Worm (Caenorhabditis elegans): ENCODE measurements around the gene Y57G11B.3.

Gene Y57G11B.3

ce11 chrIV:14611892-14612497 lies 37.8 kb upstream of the Y57G11B.3 start:
- TF ChIP-seq ceh-32 (tag; optimal IDR thresholded peaks at IDR 0.05; ENCODE audit: poor library complexity) = no peak
- TF ChIP-seq mxl-2 (GFP tag; conservative IDR thresholded peaks at IDR 0.05) = no peak
- TF ChIP-seq vab-7 (GFP tag; IDR thresholded peaks at IDR 0.05) = no peak
- peak; percentile 81 for TF ChIP-seq hlh-30 (tag; optimal IDR thresholded peaks at IDR 0.05; ENCODE audit: insufficient read depth)
- no peak for TF ChIP-seq T20F7.1 (GFP tag; optimal IDR thresholded peaks at IDR 0.05)
- TF ChIP-seq nhr-25 (tag; optimal IDR thresholded peaks at IDR 0.05; ENCODE audit: borderline replicate concordance, insufficient read depth) = peak; percentile 53
- no peak for TF ChIP-seq nhr-41 (GFP tag; IDR thresholded peaks at IDR 0.05)
- TF ChIP-seq dpl-1 (GFP tag; optimal IDR thresholded peaks at IDR 0.05) = no peak
- no peak for TF ChIP-seq egl-43 (GFP tag; IDR thresholded peaks at IDR 0.05)
- TF ChIP-seq unc-62 (GFP tag; optimal IDR thresholded peaks at IDR 0.05 in 1 of 2) = peak in 1 of 2 experiments; percentile 95
- TF ChIP-seq unc-62 (tag; optimal IDR thresholded peaks at IDR 0.05) = no peak
- TF ChIP-seq sdz-12 (GFP tag; optimal IDR thresholded peaks at IDR 0.05) = no peak
- no peak for TF ChIP-seq F49E8.2 (tag; optimal IDR thresholded peaks at IDR 0.05; ENCODE audit: borderline replicate concordance)
- no peak for TF ChIP-seq madf-9 (GFP tag; conservative IDR thresholded peaks at IDR 0.05)
- no peak for TF ChIP-seq lsy-2 (tag; optimal IDR thresholded peaks at IDR 0.05)
- TF ChIP-seq mxl-3 (GFP tag; optimal IDR thresholded peaks at IDR 0.05) = no peak
- TF ChIP-seq lin-29 (GFP tag; IDR thresholded peaks at IDR 0.05) = no peak
- no peak for TF ChIP-seq ceh-44 (GFP tag; IDR thresholded peaks at IDR 0.05)
- no peak for TF ChIP-seq hlh-11 (tag; optimal IDR thresholded peaks at IDR 0.05)
- TF ChIP-seq dmd-6 (GFP tag; IDR thresholded peaks at IDR 0.05) = 0 out of 2 replicates have a peak, but pooled peaks have one; percentile 5
- no peak for TF ChIP-seq daf-8 (GFP tag; IDR thresholded peaks at IDR 0.05)
- TF ChIP-seq nhr-237 (tag; optimal IDR thresholded peaks at IDR 0.05) = no peak
- TF ChIP-seq nhr-28 (tag; optimal IDR thresholded peaks at IDR 0.05) = no peak
- no peak for TF ChIP-seq ceh-62 (tag; optimal IDR thresholded peaks at IDR 0.05)
- no peak for TF ChIP-seq Y105C5A.15 (GFP tag; IDR thresholded peaks at IDR 0.05)
- TF ChIP-seq daf-12 (tag; optimal IDR thresholded peaks at IDR 0.05) = no peak
- TF ChIP-seq ztf-11 (tag; optimal IDR thresholded peaks at IDR 0.05) = no peak
- no peak for TF ChIP-seq nhr-42 (GFP tag; IDR thresholded peaks at IDR 0.05)
- no peak for TF ChIP-seq F10B5.3 (tag; optimal IDR thresholded peaks at IDR 0.05)
- TF ChIP-seq tag-97 (GFP tag; IDR thresholded peaks at IDR 0.05) = no peak
- no peak for TF ChIP-seq ceh-28 (tag; optimal IDR thresholded peaks at IDR 0.05)
- TF ChIP-seq aha-1 (tag) = peak; percentile 75
- no peak for TF ChIP-seq nhr-76 (tag; optimal IDR thresholded peaks at IDR 0.05)
- no peak for TF ChIP-seq nhr-11 (tag; optimal IDR thresholded peaks at IDR 0.05)
- no peak for TF ChIP-seq skn-1 (tag; optimal IDR thresholded peaks at IDR 0.05)
- TF ChIP-seq spr-3 (GFP tag; optimal IDR thresholded peaks at IDR 0.05) = no peak
- TF ChIP-seq zip-11 (GFP tag; IDR thresholded peaks at IDR 0.05) = no peak

DNA sequence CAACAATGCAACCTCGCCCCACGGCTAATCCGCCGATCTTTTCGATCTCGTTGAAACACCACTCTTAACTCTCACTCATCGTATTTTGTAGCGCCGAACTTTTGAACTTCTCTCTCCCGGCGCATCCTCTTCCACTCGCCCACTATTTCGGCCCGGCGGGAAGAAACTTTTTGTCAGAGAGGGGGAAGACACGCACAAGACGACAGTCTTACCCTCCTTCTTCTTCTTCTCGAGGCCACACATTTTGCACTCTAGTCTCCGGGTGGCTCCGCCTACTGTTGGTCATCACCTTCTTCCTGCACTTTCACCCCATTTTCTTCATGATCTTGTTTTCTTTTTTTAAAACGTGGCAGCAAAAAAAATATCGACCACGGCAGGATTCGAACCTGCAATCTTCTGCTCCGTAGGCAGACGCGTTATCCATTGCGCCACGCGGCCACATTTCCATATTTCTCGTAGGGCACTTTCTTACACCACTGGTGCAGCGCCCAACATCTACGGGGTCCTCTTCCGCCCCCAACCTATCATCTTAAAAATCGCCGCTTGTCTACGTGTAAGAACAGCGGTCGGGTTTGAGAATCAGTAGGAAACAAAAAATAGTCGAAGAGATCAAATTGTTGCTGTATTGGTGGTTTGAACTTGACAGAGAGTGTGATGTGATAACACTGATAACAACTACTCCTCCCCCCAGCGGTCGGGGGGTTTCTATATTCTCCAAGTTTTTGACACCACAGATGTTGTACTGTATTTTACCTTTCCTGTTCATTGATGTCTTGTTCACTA lies 37.0 kb upstream of the Y57G11B.3 start:
- TF ChIP-seq php-3 (GFP tag; IDR thresholded peaks at IDR 0.05) = no peak
- TF ChIP-seq hlh-30 (tag; optimal IDR thresholded peaks at IDR 0.05; ENCODE audit: insufficient read depth) = peak; percentile 83
- TF ChIP-seq fos-1 (tag; optimal IDR thresholded peaks at IDR 0.05) = no peak
- no peak for TF ChIP-seq skn-1 (tag; optimal IDR thresholded peaks at IDR 0.05)
- TF ChIP-seq jun-1 (tag; optimal IDR thresholded peaks at IDR 0.05) = peak; percentile 32
- peak; percentile 84 for TF ChIP-seq hlh-11 (tag; optimal IDR thresholded peaks at IDR 0.05)
- TF ChIP-seq attf-4 (tag; optimal IDR thresholded peaks at IDR 0.05) = no peak
- no peak for TF ChIP-seq nhr-237 (tag; optimal IDR thresholded peaks at IDR 0.05)
- peak; percentile 53; the same call in 1 of the 2 replicates for TF ChIP-seq ctbp-1 (GFP tag; IDR thresholded peaks at IDR 0.05)
- TF ChIP-seq aha-1 (tag) = peak; percentile 98
- peak; percentile 36 to 61 for TF ChIP-seq lsy-2 (tag; optimal IDR thresholded peaks at IDR 0.05)
- peak; percentile 40 for TF ChIP-seq pqm-1 (tag; optimal IDR thresholded peaks at IDR 0.05)
- no peak for TF ChIP-seq lim-7 (GFP tag; IDR thresholded peaks at IDR 0.05)
- no peak for TF ChIP-seq ztf-11 (tag; optimal IDR thresholded peaks at IDR 0.05)
- peak; percentile 99 for TF ChIP-seq nhr-28 (tag; optimal IDR thresholded peaks at IDR 0.05)
- TF ChIP-seq nhr-6 (tag; optimal IDR thresholded peaks at IDR 0.05) = no peak
- TF ChIP-seq daf-16 (GFP tag; optimal IDR thresholded peaks at IDR 0.05) = peak; percentile 47 to 51
- TF ChIP-seq daf-16 (tag; optimal IDR thresholded peaks at IDR 0.05) = peak; percentile 80
- TF ChIP-seq dpl-1 (GFP tag; optimal IDR thresholded peaks at IDR 0.05) = peak; percentile 5
- TF ChIP-seq nhr-10 (tag; optimal IDR thresholded peaks at IDR 0.05) = no peak
- peak; percentile 99 for TF ChIP-seq snpc-1.2 (GFP tag; IDR thresholded peaks at IDR 0.05)
- TF ChIP-seq dve-1 (tag; optimal IDR thresholded peaks at IDR 0.05; ENCODE audit: insufficient read depth) = peak; percentile 49

All from whole organism, L4 larva.